Worm (Caenorhabditis elegans) whole organism, mixed stage, embryonic: Measurements from ENCODE around the gene Y27F2A.10.

Experiments
- blmp-1 ChIP-seq: fragments of 150-350 bp; optimal IDR thresholded peaks from 2 replicates; lab custom pipeline; 2014; ENCODE audit warnings: missing biosample characterization, missing genetic modification characterization
- ces-1 ChIP-seq: fragments of 150-350 bp; optimal IDR thresholded peaks from 2 replicates; lab custom pipeline; 2014; ENCODE audit warnings: missing biosample characterization, missing genetic modification reagents, missing genetic modification characterization
- elt-1 ChIP-seq: sonication (generic microtip); optimal IDR thresholded peaks from 2 replicates; lab custom pipeline; 2017; ENCODE audit warnings: missing genetic modification characterization, mild to moderate bottlenecking, missing compliant biosample characterization, antibody characterized with exemption, moderate library complexity, borderline replicate concordance; ENCODE audit not compliant: insufficient read depth
- elt-3 ChIP-seq: fragments of 150-350 bp; optimal IDR thresholded peaks from 2 replicates; lab custom pipeline; 2014; ENCODE audit warnings: missing biosample characterization, missing genetic modification characterization
- lsy-2 ChIP-seq: fragments of 150-350 bp; optimal IDR thresholded peaks from 2 replicates; lab custom pipeline; 2014; ENCODE audit warnings: missing biosample characterization, missing genetic modification characterization
- nhr-237 ChIP-seq: fragments of 150-350 bp; optimal IDR thresholded peaks from 2 replicates; lab custom pipeline; 2014; ENCODE audit warnings: missing biosample characterization, missing genetic modification characterization
- nhr-28 ChIP-seq: fragments of 150-350 bp; optimal IDR thresholded peaks from 2 replicates; lab custom pipeline; 2014; ENCODE audit warnings: missing biosample characterization, missing genetic modification characterization
- nhr-76 ChIP-seq: sonication (generic microtip); optimal IDR thresholded peaks from 2 replicates; lab custom pipeline; 2017; ENCODE audit warnings: missing biosample characterization, missing genetic modification characterization
- pha-4 ChIP-seq: fragments of 150-350 bp; optimal IDR thresholded peaks from 2 replicates; lab custom pipeline; 2018; ENCODE audit warnings: missing biosample characterization, missing genetic modification reagents, missing genetic modification characterization
- unc-120 ChIP-seq: sonication (generic microtip); optimal IDR thresholded peaks from 2 replicates; lab custom pipeline; 2017; ENCODE audit warnings: missing genetic modification characterization, missing compliant biosample characterization; ENCODE audit not compliant: poor library complexity, severe bottlenecking
- unc-62 ChIP-seq: fragments of 150-350 bp; optimal IDR thresholded peaks from 2 replicates; lab custom pipeline; 2014; ENCODE audit warnings: missing biosample characterization, missing genetic modification reagents, missing genetic modification characterization
- ztf-11 ChIP-seq: fragments of 150-350 bp; optimal IDR thresholded peaks from 2 replicates; lab custom pipeline; 2014; ENCODE audit warnings: missing biosample characterization, missing genetic modification characterization

- no peak for TF ChIP-seq lsy-2 (tag; lab: Kevin White, UChicago)
- no peak for TF ChIP-seq nhr-76 (tag; lab: Kevin White, UChicago)
- no peak for TF ChIP-seq unc-62 (GFP tag; lab: Kevin White, UChicago)
- TF ChIP-seq pha-4 (tag; lab: Kevin White, UChicago): no peak
- TF ChIP-seq ztf-11 (tag; lab: Kevin White, UChicago): no peak
- TF ChIP-seq unc-120 (tag; lab: Kevin White, UChicago): no peak
- TF ChIP-seq nhr-237 (tag; lab: Kevin White, UChicago): no peak
- TF ChIP-seq elt-3 (tag; lab: Kevin White, UChicago): no peak
- TF ChIP-seq ces-1: no peak
- TF ChIP-seq nhr-28: no peak
- no peak for TF ChIP-seq blmp-1 (tag; lab: Kevin White, UChicago)
- no peak for TF ChIP-seq elt-1 (tag; lab: Kevin White, UChicago)
Measured at ce11 chrII:3158985-3159384, 13.1 kb downstream of the Y27F2A.10 start, which contains the start of gene sri-34.
